Worm (Caenorhabditis elegans) whole organism, late embryonic: ENCODE results near the gene D1022.3.
A peak's percentile ranks its signal among the peaks of the same experiment; 100 is the strongest.

Experiments used
- C08G9.2 ChIP-seq: sonication (generic microtip); optimal IDR thresholded peaks from 2 replicates; lab custom pipeline; 2016; ENCODE audit warnings: mild to moderate bottlenecking, missing genetic modification characterization, moderate library complexity, missing compliant biosample characterization
- C38D4.7 ChIP-seq: fragments of 200-800 bp; sonication (Bioruptor generic); optimal IDR thresholded peaks from 2 replicates; lab custom pipeline; 2018; ENCODE audit warnings: mild to moderate bottlenecking, missing genetic modification characterization, moderate library complexity, missing compliant biosample characterization
- F13H6.1 ChIP-seq: sonication (generic microtip); optimal IDR thresholded peaks from 2 replicates; lab custom pipeline; 2016; ENCODE audit warnings: missing genetic modification characterization, missing compliant biosample characterization
- K02D7.2 ChIP-seq: sonication (generic microtip); optimal IDR thresholded peaks from 2 replicates; lab custom pipeline; 2017; ENCODE audit warnings: mild to moderate bottlenecking, missing genetic modification characterization, missing compliant biosample characterization
- T23F11.4 ChIP-seq: fragments of 200-800 bp; sonication (Bioruptor generic); optimal IDR thresholded peaks from 2 replicates; lab custom pipeline; 2018; ENCODE audit warnings: mild to moderate bottlenecking, missing genetic modification characterization, missing compliant biosample characterization
- ahr-1 ChIP-seq: sonication (generic microtip); optimal IDR thresholded peaks from 2 replicates; lab custom pipeline; 2016; ENCODE audit warnings: missing genetic modification characterization, missing compliant biosample characterization
- ama-1 ChIP-seq: fragments of 150-350 bp; optimal IDR thresholded peaks from 2 replicates; lab custom pipeline; 2014
- ceh-14 ChIP-seq: sonication (generic microtip); optimal IDR thresholded peaks from 2 replicates; lab custom pipeline; 2016; ENCODE audit warnings: missing genotype, missing genetic modification characterization, missing compliant biosample characterization
- ceh-19 ChIP-seq: fragments of 200-800 bp; sonication (Bioruptor generic); optimal IDR thresholded peaks from 2 replicates; lab custom pipeline; 2018; ENCODE audit warnings: mild to moderate bottlenecking, missing genetic modification characterization, missing compliant biosample characterization
- ceh-2 ChIP-seq: sonication (generic microtip); optimal IDR thresholded peaks from 2 replicates; lab custom pipeline; 2016; ENCODE audit warnings: missing genotype, missing genetic modification characterization, missing compliant biosample characterization
- ceh-22 ChIP-seq: sonication (generic microtip); optimal IDR thresholded peaks from 2 replicates; lab custom pipeline; 2017; ENCODE audit warnings: missing biosample characterization, missing genetic modification characterization
- ceh-30 ChIP-seq: fragments of 150-350 bp; optimal IDR thresholded peaks from 2 replicates; lab custom pipeline; 2014; ENCODE audit warnings: missing biosample characterization, missing genetic modification characterization
- ceh-31 ChIP-seq: sonication (generic microtip); optimal IDR thresholded peaks from 2 replicates; lab custom pipeline; 2016; ENCODE audit warnings: missing genetic modification characterization, missing compliant biosample characterization
- ceh-34 ChIP-seq: sonication (generic microtip); optimal IDR thresholded peaks from 2 replicates; lab custom pipeline; 2016; ENCODE audit warnings: mild to moderate bottlenecking, missing genetic modification characterization, missing compliant biosample characterization
- ceh-45 ChIP-seq: fragments of 200-800 bp; sonication (Bioruptor generic); IDR thresholded peaks from 2 replicates; pipeline ENCODE4 v1.3.6; 2022; ENCODE audit warnings: missing genetic modification reagents, missing genetic modification characterization, missing compliant biosample characterization
- ceh-9 ChIP-seq: sonication (generic microtip); optimal IDR thresholded peaks from 2 replicates; lab custom pipeline; 2016; ENCODE audit warnings: mild to moderate bottlenecking, missing genetic modification characterization, inconsistent platforms, missing compliant biosample characterization
- dmd-4 ChIP-seq: sonication (generic microtip); optimal IDR thresholded peaks from 2 replicates; lab custom pipeline; 2016; ENCODE audit warnings: borderline replicate concordance, missing genetic modification characterization, missing compliant biosample characterization
- elt-4 ChIP-seq: sonication (generic microtip); optimal IDR thresholded peaks from 2 replicates; lab custom pipeline; 2016; ENCODE audit warnings: missing genetic modification characterization, missing compliant biosample characterization
- ets-4 ChIP-seq: sonication (generic microtip); optimal IDR thresholded peaks from 2 replicates; lab custom pipeline; 2016; ENCODE audit warnings: missing genetic modification characterization, missing compliant biosample characterization
- eyg-1 ChIP-seq: sonication (generic microtip); optimal IDR thresholded peaks from 2 replicates; lab custom pipeline; 2016; ENCODE audit warnings: missing genotype, missing genetic modification characterization, missing compliant biosample characterization
- fax-1 ChIP-seq: sonication (generic microtip); optimal IDR thresholded peaks from 2 replicates; lab custom pipeline; 2016; ENCODE audit warnings: missing genotype, missing genetic modification characterization, missing compliant biosample characterization
- fkh-10 ChIP-seq: fragments of 150-350 bp; optimal IDR thresholded peaks from 2 replicates; lab custom pipeline; 2014; ENCODE audit warnings: missing biosample characterization, missing genetic modification reagents, missing genetic modification characterization
- hlh-15 ChIP-seq: sonication (generic microtip); optimal IDR thresholded peaks from 2 replicates; lab custom pipeline; 2016; ENCODE audit warnings: missing genetic modification characterization, missing compliant biosample characterization
- hlh-30 ChIP-seq: sonication (generic microtip); optimal IDR thresholded peaks from 2 replicates; lab custom pipeline; 2017; ENCODE audit warnings: antibody characterized with exemption, missing genetic modification characterization, missing compliant biosample characterization; ENCODE audit not compliant: insufficient read depth
- hlh-8 ChIP-seq: sonication (generic microtip); optimal IDR thresholded peaks from 2 replicates; lab custom pipeline; 2016; ENCODE audit warnings: missing genotype, missing genetic modification characterization, missing compliant biosample characterization
- lim-6 ChIP-seq: sonication (generic microtip); optimal IDR thresholded peaks from 2 replicates; lab custom pipeline; 2016; ENCODE audit warnings: missing genetic modification characterization, missing compliant biosample characterization
- mec-3 ChIP-seq: sonication (generic microtip); optimal IDR thresholded peaks from 2 replicates; lab custom pipeline; 2016; ENCODE audit warnings: borderline replicate concordance, missing genetic modification characterization, missing compliant biosample characterization
- nfya-1 ChIP-seq: sonication (generic microtip); optimal IDR thresholded peaks from 2 replicates; lab custom pipeline; 2017; ENCODE audit warnings: missing genetic modification characterization, mild to moderate bottlenecking, missing compliant biosample characterization, antibody characterized with exemption, moderate library complexity
- nhr-11 ChIP-seq: fragments of 150-350 bp; optimal IDR thresholded peaks from 2 replicates; lab custom pipeline; 2014; ENCODE audit warnings: missing biosample characterization, missing genetic modification characterization
- nhr-232 ChIP-seq: sonication (generic microtip); optimal IDR thresholded peaks from 2 replicates; lab custom pipeline; 2016; ENCODE audit warnings: missing genetic modification characterization, missing compliant biosample characterization
- npax-4 ChIP-seq: sonication (generic microtip); optimal IDR thresholded peaks from 2 replicates; lab custom pipeline; 2016; ENCODE audit warnings: missing genetic modification characterization, missing compliant biosample characterization
- odd-2 ChIP-seq: sonication (generic microtip); optimal IDR thresholded peaks from 2 replicates; lab custom pipeline; 2017; ENCODE audit warnings: antibody characterized with exemption, mild to moderate bottlenecking, missing genetic modification characterization, missing compliant biosample characterization
- pag-3 ChIP-seq: sonication (generic microtip); optimal IDR thresholded peaks from 2 replicates; lab custom pipeline; 2016; ENCODE audit warnings: missing compliant biosample characterization, missing genetic modification characterization, borderline replicate concordance
- pat-9 ChIP-seq: fragments of 200-800 bp; sonication (Bioruptor generic); optimal IDR thresholded peaks from 2 replicates; lab custom pipeline; 2018; ENCODE audit warnings: mild to moderate bottlenecking, missing genetic modification characterization, moderate library complexity, missing compliant biosample characterization
- pha-4 ChIP-seq: fragments of 150-350 bp; optimal IDR thresholded peaks from 2 replicates; lab custom pipeline; 2018; ENCODE audit warnings: missing biosample characterization, missing genetic modification reagents, missing genetic modification characterization
- pqm-1 ChIP-seq: sonication (generic microtip); optimal IDR thresholded peaks from 2 replicates; lab custom pipeline; 2016; ENCODE audit warnings: missing genetic modification characterization, missing compliant biosample characterization
- pros-1 ChIP-seq: fragments of 150-350 bp; optimal IDR thresholded peaks from 2 replicates; lab custom pipeline; 2014; ENCODE audit warnings: missing biosample characterization, missing genetic modification reagents, missing genetic modification characterization
- rnt-1 ChIP-seq: sonication (generic microtip); optimal IDR thresholded peaks from 2 replicates; lab custom pipeline; 2016; ENCODE audit warnings: missing genetic modification characterization, missing compliant biosample characterization
- sdc-2 ChIP-seq: sonication (generic microtip); optimal IDR thresholded peaks from 2 replicates; lab custom pipeline; 2016; ENCODE audit warnings: missing genotype, missing genetic modification characterization, missing compliant biosample characterization
- sox-4 ChIP-seq: sonication (generic microtip); optimal IDR thresholded peaks from 2 replicates; lab custom pipeline; 2017; ENCODE audit warnings: mild to moderate bottlenecking, missing genetic modification characterization, inconsistent platforms, missing compliant biosample characterization
- syd-9 ChIP-seq: sonication (generic microtip); optimal IDR thresholded peaks from 2 replicates; lab custom pipeline; 2016; ENCODE audit warnings: mild to moderate bottlenecking, missing genetic modification characterization, moderate library complexity, missing compliant biosample characterization
- tbx-7 ChIP-seq: sonication (generic microtip); optimal IDR thresholded peaks from 2 replicates; lab custom pipeline; 2016; ENCODE audit warnings: missing genotype, missing genetic modification characterization, missing compliant biosample characterization
- unc-42 ChIP-seq: sonication (generic microtip); optimal IDR thresholded peaks from 2 replicates; lab custom pipeline; 2016; ENCODE audit warnings: missing genotype, missing genetic modification characterization, missing compliant biosample characterization
- unc-55 ChIP-seq: sonication (generic microtip); optimal IDR thresholded peaks from 2 replicates; lab custom pipeline; 2017; ENCODE audit warnings: missing biosample characterization, missing genetic modification reagents, missing genetic modification characterization
- unc-86 ChIP-seq: sonication (generic microtip); optimal IDR thresholded peaks from 2 replicates; lab custom pipeline; 2016; ENCODE audit warnings: missing genetic modification characterization, missing compliant biosample characterization
- zip-5 ChIP-seq: sonication (generic microtip); optimal IDR thresholded peaks from 2 replicates; lab custom pipeline; 2016; ENCODE audit warnings: missing genetic modification characterization, missing compliant biosample characterization
- ztf-16 ChIP-seq: sonication (generic microtip); optimal IDR thresholded peaks from 2 replicates; lab custom pipeline; 2017; ENCODE audit warnings: missing genetic modification characterization, missing compliant biosample characterization

D1022.3 gene

ce11 chrII:7478487-7479234, 22.6 kb upstream of the D1022.3 start, which contains the start of the genes aka-1 and ubc-6 (continued):
- peak; percentile 93 for TF ChIP-seq ceh-31 (tag; lab: Kevin White, UChicago)
- TF ChIP-seq ceh-14 (tag; lab: Kevin White, UChicago): peak; percentile 72
- no peak for TF ChIP-seq pag-3 (tag; lab: Kevin White, UChicago)
- TF ChIP-seq nfya-1: peak; percentile 64
- TF ChIP-seq ceh-22 (tag; lab: Kevin White, UChicago): no peak
- no peak for TF ChIP-seq K02D7.2 (tag; lab: Kevin White, UChicago)
- peak; percentile 55 for TF ChIP-seq tbx-7
- no peak for TF ChIP-seq odd-2 (tag; lab: Kevin White, UChicago)
- peak; percentile 53 for TF ChIP-seq hlh-8
- peak; percentile 78 for TF ChIP-seq unc-42 (tag; lab: Kevin White, UChicago)
- no peak for TF ChIP-seq T23F11.4 (GFP tag; lab: Kevin White, UChicago)
- TF ChIP-seq unc-86 (tag; lab: Kevin White, UChicago): no peak
- TF ChIP-seq C08G9.2: peak; percentile 68
- peak; percentile 55 for TF ChIP-seq F13H6.1 (tag; lab: Kevin White, UChicago)
- TF ChIP-seq pha-4 (tag; lab: Kevin White, UChicago): no peak
- TF ChIP-seq pros-1 (tag; lab: Kevin White, UChicago): no peak
- no peak for TF ChIP-seq pat-9 (tag; lab: Kevin White, UChicago)
- no peak for TF ChIP-seq eyg-1 (tag; lab: Kevin White, UChicago)
- TF ChIP-seq lim-6 (tag; lab: Kevin White, UChicago): peak; percentile 64
- TF ChIP-seq hlh-30: peak; percentile 69
- TF ChIP-seq ceh-19: no peak
- no peak for TF ChIP-seq mec-3 (tag; lab: Kevin White, UChicago)
- TF ChIP-seq ama-1 (lab: Kevin White, UChicago): no peak
- TF ChIP-seq dmd-4 (tag; lab: Kevin White, UChicago): peak; percentile 63
- peak; percentile 18 for TF ChIP-seq ztf-16
- TF ChIP-seq sdc-2: no peak
- peak; percentile 54 for TF ChIP-seq ceh-2
- no peak for TF ChIP-seq elt-4 (tag; lab: Kevin White, UChicago)
- TF ChIP-seq ceh-34 (tag; lab: Kevin White, UChicago): peak; percentile 70
- peak; percentile 1 for TF ChIP-seq unc-55 (GFP tag; lab: Kevin White, UChicago)
- no peak for TF ChIP-seq fkh-10 (GFP tag; lab: Kevin White, UChicago)
- no peak for TF ChIP-seq ceh-30 (tag; lab: Kevin White, UChicago)
- no peak for TF ChIP-seq sox-4 (tag; lab: Kevin White, UChicago)
- TF ChIP-seq npax-4: no peak
- peak; percentile 49 for TF ChIP-seq ets-4
- peak; percentile 42 for TF ChIP-seq pqm-1 (tag; lab: Kevin White, UChicago)
- no peak for TF ChIP-seq ceh-9 (tag; lab: Kevin White, UChicago)
- TF ChIP-seq syd-9 (tag; lab: Kevin White, UChicago): no peak
- no peak for TF ChIP-seq nhr-232 (tag; lab: Kevin White, UChicago)
- TF ChIP-seq ceh-45 (GFP tag; lab: Robert Waterston, UW): peak; percentile 44; the same call in 1 of the 2 replicates
- no peak for TF ChIP-seq nhr-11 (tag; lab: Kevin White, UChicago)
- peak; percentile 31 for TF ChIP-seq zip-5 (tag; lab: Kevin White, UChicago)
- TF ChIP-seq ahr-1 (tag; lab: Kevin White, UChicago): no peak
- TF ChIP-seq rnt-1 (tag; lab: Kevin White, UChicago): peak; percentile 86
- TF ChIP-seq fax-1 (tag; lab: Kevin White, UChicago): peak; percentile 72
- TF ChIP-seq hlh-15 (tag; lab: Kevin White, UChicago): no peak
- no peak for TF ChIP-seq C38D4.7
- TF ChIP-seq, all 69 proteins: peak for 29
